Fruit fly (Drosophila melanogaster): ENCODE results near the gene Saf6.

Saf6 gene

DNA sequence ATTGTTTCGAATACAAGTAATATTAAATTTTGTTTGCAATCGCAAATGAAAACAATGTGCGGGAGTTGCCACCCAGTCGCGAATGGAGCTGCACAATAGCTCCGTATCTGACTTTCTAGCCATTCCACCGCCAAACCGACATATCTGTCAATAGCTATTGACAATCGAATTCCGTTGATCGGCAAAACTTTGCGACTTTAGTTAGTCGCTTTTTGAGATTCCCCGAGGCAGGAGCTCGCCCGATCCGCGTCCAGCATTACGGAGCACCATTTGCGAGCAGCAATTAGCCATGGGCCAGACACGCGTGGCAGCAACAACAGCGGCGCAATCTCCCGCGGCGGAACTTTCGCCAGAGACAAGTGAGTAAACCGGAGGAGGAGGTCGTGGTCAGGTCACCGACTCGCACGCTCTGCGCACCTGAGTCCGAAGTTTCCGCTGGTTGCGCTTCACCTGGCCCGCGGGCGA is 36.9 kb upstream of the Saf6 start, which contains the start of the genes CG4291 and kraken (continued):
- peak; percentile 60 for TF ChIP-seq sob (GFP tag; IDR thresholded peaks at IDR 0.05)
- TF ChIP-seq PHDP (tag; optimal IDR thresholded peaks at IDR 0.05): peak; percentile 48
- TF ChIP-seq ato (GFP tag; IDR thresholded peaks at IDR 0.05; ENCODE audit: partially characterized antibody): no peak
- no peak for TF ChIP-seq NC2β (GFP tag; optimal IDR thresholded peaks at IDR 0.05)
- no peak for TF ChIP-seq chinmo (GFP tag; IDR thresholded peaks at IDR 0.05; ENCODE audit: partially characterized antibody)
- TF ChIP-seq her (GFP tag; optimal IDR thresholded peaks at IDR 0.05): peak; percentile 79
- no peak for TF ChIP-seq ro (GFP tag; IDR thresholded peaks at IDR 0.05)
- peak; percentile 30 for TF ChIP-seq CG11723 (GFP tag; optimal IDR thresholded peaks at IDR 0.05)
- TF ChIP-seq CG7987 (GFP tag; optimal IDR thresholded peaks at IDR 0.05): peak; percentile 64
- TF ChIP-seq dan (GFP tag; IDR thresholded peaks at IDR 0.05): no peak
- TF ChIP-seq Awh (GFP tag; IDR thresholded peaks at IDR 0.05): 0 out of 2 replicates have a peak, but pooled peaks have one; percentile 17
- TF ChIP-seq ab (GFP tag; optimal IDR thresholded peaks at IDR 0.05): no peak
- peak; percentile 74 for TF ChIP-seq Antp (GFP tag; optimal IDR thresholded peaks at IDR 0.05)
- peak in 1 of 2 experiments; percentile 41 for TF ChIP-seq bsh (GFP tag; optimal IDR thresholded peaks at IDR 0.05)
- no peak for TF ChIP-seq pita (GFP tag; optimal IDR thresholded peaks at IDR 0.05)
- peak; percentile 33 for TF ChIP-seq CG9797 (GFP tag; optimal IDR thresholded peaks at IDR 0.05)
- TF ChIP-seq Neu2 (GFP tag; optimal IDR thresholded peaks at IDR 0.05; ENCODE audit: borderline replicate concordance): no peak
- TF ChIP-seq CG7372 (GFP tag; IDR thresholded peaks at IDR 0.05): no peak
- TF ChIP-seq CG4707 (GFP tag; optimal IDR thresholded peaks at IDR 0.05): no peak
- no peak for TF ChIP-seq CG15011 (GFP tag; optimal IDR thresholded peaks at IDR 0.05)
- TF ChIP-seq CG12299 (tag; optimal IDR thresholded peaks at IDR 0.05): no peak
- no peak for TF ChIP-seq vnd (GFP tag; IDR thresholded peaks at IDR 0.05; ENCODE audit: partially characterized antibody)
- peak; percentile 39 for TF ChIP-seq fd3F (GFP tag; optimal IDR thresholded peaks at IDR 0.05)
- no peak for TF ChIP-seq da (GFP tag; optimal IDR thresholded peaks at IDR 0.05)
- no peak for TF ChIP-seq slp2 (GFP tag; optimal IDR thresholded peaks at IDR 0.05)
- no peak for TF ChIP-seq CG18764 (GFP tag; optimal IDR thresholded peaks at IDR 0.05)
- no peak for TF ChIP-seq CG43689 (GFP tag; IDR thresholded peaks at IDR 0.05)
- TF ChIP-seq sens (GFP tag): peak; percentile 84
- peak; percentile 38 for TF ChIP-seq dm (GFP tag; optimal IDR thresholded peaks at IDR 0.05)
- peak; percentile 86 for TF ChIP-seq CG9932 (GFP tag; IDR thresholded peaks at IDR 0.05)
- no peak for TF ChIP-seq CG12236 (GFP tag; optimal IDR thresholded peaks at IDR 0.05)
- TF ChIP-seq D19A (tag; optimal IDR thresholded peaks at IDR 0.05): no peak
- TF ChIP-seq jumu (GFP tag; optimal IDR thresholded peaks at IDR 0.05): no peak
- TF ChIP-seq CG8388 (GFP tag; optimal IDR thresholded peaks at IDR 0.05): peak; percentile 3
- TF ChIP-seq CG8359 (GFP tag; optimal IDR thresholded peaks at IDR 0.05; ENCODE audit: borderline replicate concordance): no peak
- peak; percentile 47; the same call in 1 of the 2 replicates for TF ChIP-seq klu (GFP tag; IDR thresholded peaks at IDR 0.05)
- TF ChIP-seq stwl (tag; optimal IDR thresholded peaks at IDR 0.05): peak; percentile 50
- peak; percentile 36 for TF ChIP-seq Sox102F (GFP tag; optimal IDR thresholded peaks at IDR 0.05)
- TF ChIP-seq CG34422 (GFP tag; IDR thresholded peaks at IDR 0.05): peak; percentile 80; the same call in 2 of the 3 replicates
- TF ChIP-seq CG14441 (GFP tag; IDR thresholded peaks at IDR 0.05): peak; percentile 57
- peak; percentile 42; the same call in 1 of the 3 replicates for TF ChIP-seq zfh1 (GFP tag; IDR thresholded peaks at IDR 0.05)
- peak; percentile 66 for TF ChIP-seq CG12155 (GFP tag; optimal IDR thresholded peaks at IDR 0.05)
- no peak for TF ChIP-seq CG16815 (GFP tag; optimal IDR thresholded peaks at IDR 0.05)
- TF ChIP-seq NK7.1 (GFP tag; optimal IDR thresholded peaks at IDR 0.05): no peak
- no peak for TF ChIP-seq sr (GFP tag; IDR thresholded peaks at IDR 0.05)
- no peak for TF ChIP-seq NC2α (GFP tag; optimal IDR thresholded peaks at IDR 0.05)
- peak; percentile 20 for TF ChIP-seq Hr3 (GFP tag; optimal IDR thresholded peaks at IDR 0.05)
- no peak for TF ChIP-seq Hr39 (optimal IDR thresholded peaks at IDR 0.05)
- peak; percentile 34 for TF ChIP-seq twi (tag; optimal IDR thresholded peaks at IDR 0.05)
- TF ChIP-seq CG2120 (GFP tag; optimal IDR thresholded peaks at IDR 0.05): peak; percentile 84
- TF ChIP-seq gfzf (GFP tag; optimal IDR thresholded peaks at IDR 0.05): peak; percentile 30
- TF ChIP-seq shn (GFP tag; optimal IDR thresholded peaks at IDR 0.05): peak; percentile 59
